Fruit fly (Drosophila melanogaster): ENCODE data around the gene CG7560.

The CG7560 gene

DNA sequence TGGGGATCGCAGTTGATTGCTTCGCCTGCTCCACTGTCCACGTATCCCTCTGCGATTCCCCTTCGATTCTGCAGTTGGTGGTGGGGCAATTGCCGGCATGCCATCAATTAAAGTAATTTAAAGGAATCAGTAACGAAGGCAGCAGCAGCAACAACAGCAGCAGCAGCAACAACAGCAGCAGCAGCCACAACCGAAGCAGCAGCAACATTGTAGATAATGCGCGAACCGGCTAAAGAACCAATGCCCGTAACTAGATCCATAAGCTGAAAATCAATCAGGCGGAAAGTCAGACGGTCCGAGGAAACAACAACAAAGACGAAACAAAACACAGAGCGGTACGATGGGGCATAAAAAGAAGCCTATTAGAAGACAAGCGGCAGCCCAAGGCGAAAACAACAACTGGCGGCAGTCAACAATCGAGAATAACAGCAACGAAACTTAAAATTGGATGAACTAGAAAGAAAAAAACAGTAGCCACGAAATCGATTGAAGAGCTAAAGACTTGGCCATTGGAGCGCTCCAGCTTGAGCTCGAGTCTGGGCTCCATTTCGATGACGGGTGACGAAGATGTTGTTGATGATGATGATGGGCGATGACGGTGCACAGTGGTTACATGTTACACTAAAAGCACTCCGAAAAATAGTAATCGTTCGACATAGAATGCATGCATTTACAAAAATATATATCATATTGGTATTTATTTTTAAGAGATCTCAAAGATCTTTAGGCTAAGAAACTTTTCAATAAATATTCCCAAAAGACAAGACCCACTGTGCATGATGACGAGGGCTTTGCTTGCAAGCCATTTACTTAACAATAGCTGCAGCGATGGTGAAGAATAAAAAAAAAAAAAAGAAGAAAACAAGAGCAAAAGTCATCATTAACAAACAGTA is 19.4 kb upstream of the CG7560 start (continued):
- TF ChIP-seq kay (GFP tag; optimal IDR thresholded peaks at IDR 0.05) (peak; percentile 86), dati (GFP tag; IDR thresholded peaks at IDR 0.05) (peak; percentile 94), stwl (tag; optimal IDR thresholded peaks at IDR 0.05) (peak; percentile 55), CG12659 (GFP tag; optimal IDR thresholded peaks at IDR 0.05) (peak; percentile 95), CG7271 (tag; optimal IDR thresholded peaks at IDR 0.05) (peak; percentile 90), Ravus (GFP tag; IDR thresholded peaks at IDR 0.05) (peak; percentile 79), CG12236 (GFP tag; optimal IDR thresholded peaks at IDR 0.05) (peak; percentile 93), CG7745 (tag; optimal IDR thresholded peaks at IDR 0.05) (peak; percentile 73), ftz-f1 (GFP tag; optimal IDR thresholded peaks at IDR 0.05) (no peak), CG18262 (tag; optimal IDR thresholded peaks at IDR 0.05) (peak; percentile 97), schlank (tag; optimal IDR thresholded peaks at IDR 0.05) (peak; percentile 62), Ets65A (GFP tag) (peak; percentile 76), CG8388 (GFP tag; optimal IDR thresholded peaks at IDR 0.05) (peak; percentile 95), HLH4C (GFP tag; IDR thresholded peaks at IDR 0.05; ENCODE audit: partially characterized antibody) (0 out of 3 replicates have a peak, but pooled peaks have one; percentile 36), H15 (GFP tag; IDR thresholded peaks at IDR 0.05) (peak; percentile 96), Dip2 (GFP tag; IDR thresholded peaks at IDR 0.05) (peak; percentile 60; the same call in 1 of the 2 replicates), odd (GFP tag; optimal IDR thresholded peaks at IDR 0.05) (peak; percentile 93), CG30431 (GFP tag; optimal IDR thresholded peaks at IDR 0.05) (peak; percentile 88), Xrp1 (GFP tag; IDR thresholded peaks at IDR 0.05) (peak; percentile 98), CG2129 (GFP tag; IDR thresholded peaks at IDR 0.05; ENCODE audit: partially characterized antibody) (no peak), hkb (optimal IDR thresholded peaks at IDR 0.05) (no peak), hkb (GFP tag; IDR thresholded peaks at IDR 0.05) (peak; percentile 97), gfzf (GFP tag; optimal IDR thresholded peaks at IDR 0.05) (no peak), ro (GFP tag; IDR thresholded peaks at IDR 0.05) (peak; percentile 87), gsb (GFP tag; IDR thresholded peaks at IDR 0.05) (peak; percentile 84), corto (GFP tag; optimal IDR thresholded peaks at IDR 0.05) (peak; percentile 76), CG5245 (GFP tag; optimal IDR thresholded peaks at IDR 0.05) (peak; percentile 92), CG1024 (GFP tag; IDR thresholded peaks at IDR 0.05) (peak; percentile 90), jumu (GFP tag; optimal IDR thresholded peaks at IDR 0.05) (peak; percentile 87), CG8290 (GFP tag; optimal IDR thresholded peaks at IDR 0.05) (peak; percentile 94), CG8290 (tag; optimal IDR thresholded peaks at IDR 0.05) (peak; percentile 81 to 92), CG10267 (tag; optimal IDR thresholded peaks at IDR 0.05) (peak; percentile 91), Rx (GFP tag; IDR thresholded peaks at IDR 0.05) (peak; percentile 92), chm (GFP tag; IDR thresholded peaks at IDR 0.05) (peak; percentile 98), ssp (GFP tag; IDR thresholded peaks at IDR 0.05) (peak; percentile 86), CG10979 (tag; optimal IDR thresholded peaks at IDR 0.05) (peak; percentile 95), pum (GFP tag; optimal IDR thresholded peaks at IDR 0.05) (peak; percentile 95), Kr (GFP tag; optimal IDR thresholded peaks at IDR 0.05) (peak; percentile 63), ind (GFP tag; optimal IDR thresholded peaks at IDR 0.05) (peak; percentile 93), fu2 (GFP tag; optimal IDR thresholded peaks at IDR 0.05) (peak; percentile 77), CG11560 (tag; IDR thresholded peaks at IDR 0.05) (peak; percentile 67; the same call in 2 of the 3 replicates), ken (GFP tag; IDR thresholded peaks at IDR 0.05) (peak; percentile 97), Doc3 (GFP tag; IDR thresholded peaks at IDR 0.05; ENCODE audit: partially characterized antibody) (no peak), CG8765 (GFP tag; IDR thresholded peaks at IDR 0.05) (peak; percentile 85), CG15696 (tag; optimal IDR thresholded peaks at IDR 0.05) (peak; percentile 95), ham (GFP tag; IDR thresholded peaks at IDR 0.05) (peak; percentile 56; the same call in 1 of the 2 replicates), Sox100B (GFP tag; optimal IDR thresholded peaks at IDR 0.05) (peak; percentile 91), Ptx1 (GFP tag; IDR thresholded peaks at IDR 0.05) (peak; percentile 95), Jarid2 (GFP tag; optimal IDR thresholded peaks at IDR 0.05) (peak; percentile 77), CG12942 (GFP tag; optimal IDR thresholded peaks at IDR 0.05) (peak; percentile 92)
